Fruit fly (Drosophila melanogaster) whole organism, prepupa: ENCODE data around the gene Psa.
A peak's percentile ranks its signal among the peaks of the same experiment; 100 is the strongest.

Experiments
- Blimp-1 ChIP-seq: fragments of 200-800 bp; sonication (Bioruptor generic); optimal IDR thresholded peaks from 3 replicates; lab custom pipeline; 2017; ENCODE audit warnings: missing biosample characterization, missing genetic modification characterization, mild to moderate bottlenecking, moderate library complexity, missing genetic modification reagents
- CG11294 ChIP-seq: fragments of 200-800 bp; sonication (Bioruptor generic); IDR thresholded peaks from 2 replicates; pipeline ENCODE4 v1.3.6; 2022; ENCODE audit warnings: missing biosample characterization, missing genetic modification characterization
- CG11762 ChIP-seq: fragments of 200-800 bp; sonication (Bioruptor generic); optimal IDR thresholded peaks from 3 replicates; lab custom pipeline; 2016; ENCODE audit warnings: missing biosample characterization, missing genetic modification characterization; ENCODE audit not compliant: insufficient read depth
- CG11902 ChIP-seq: fragments of 200-800 bp; sonication (Bioruptor generic); optimal IDR thresholded peaks from 3 replicates; lab custom pipeline; 2016; ENCODE audit warnings: missing biosample characterization, missing genetic modification characterization
- CG15336 ChIP-seq: fragments of 200-800 bp; sonication (Bioruptor generic); IDR thresholded peaks from 2 replicates; pipeline ENCODE4 v1.3.6; 2022; ENCODE audit warnings: missing biosample characterization, missing genetic modification characterization
- CG1621 ChIP-seq: fragments of 200-800 bp; sonication (Bioruptor generic); optimal IDR thresholded peaks from 3 replicates; lab custom pipeline; 2018; ENCODE audit warnings: missing biosample characterization, mild to moderate bottlenecking, missing genetic modification characterization
- CG16779 ChIP-seq: fragments of 200-800 bp; sonication (Bioruptor generic); optimal IDR thresholded peaks from 3 replicates; lab custom pipeline; 2017; ENCODE audit warnings: missing biosample characterization, mild to moderate bottlenecking, missing genetic modification characterization
- CG3032 ChIP-seq: fragments of 200-800 bp; optimal IDR thresholded peaks from 2 replicates; lab custom pipeline; 2019; ENCODE audit warnings: missing biosample characterization, mild to moderate bottlenecking, missing genetic modification characterization, moderate library complexity
- CG31627 ChIP-seq: fragments of 200-800 bp; sonication (Bioruptor generic); optimal IDR thresholded peaks from 3 replicates; lab custom pipeline; 2016; ENCODE audit warnings: missing biosample characterization, missing genetic modification characterization
- CG32006 ChIP-seq: fragments of 200-800 bp; sonication (Bioruptor generic); optimal IDR thresholded peaks from 3 replicates; lab custom pipeline; 2017; ENCODE audit warnings: missing biosample characterization, mild to moderate bottlenecking, missing genetic modification characterization
- CG34406 ChIP-seq: fragments of 200-800 bp; sonication (Bioruptor generic); optimal IDR thresholded peaks from 3 replicates; lab custom pipeline; 2016; ENCODE audit warnings: missing biosample characterization, missing genetic modification characterization
- CG4318 ChIP-seq: fragments of 200-800 bp; sonication (Bioruptor generic); optimal IDR thresholded peaks from 3 replicates; lab custom pipeline; 2017; ENCODE audit warnings: missing biosample characterization, mild to moderate bottlenecking, missing genetic modification characterization
- CG6163 ChIP-seq: fragments of 200-800 bp; sonication (Bioruptor generic); IDR thresholded peaks from 3 replicates; pipeline ENCODE4 v1.3.6; 2022; ENCODE audit warnings: missing biosample characterization, missing genetic modification characterization
- CG6276 ChIP-seq: fragments of 200-800 bp; sonication (Bioruptor generic); optimal IDR thresholded peaks from 2 replicates; lab custom pipeline; 2017; ENCODE audit warnings: missing biosample characterization, mild to moderate bottlenecking, missing genetic modification characterization
- CG6792 ChIP-seq: fragments of 200-800 bp; sonication (Bioruptor generic); optimal IDR thresholded peaks from 3 replicates; lab custom pipeline; 2016; ENCODE audit warnings: missing biosample characterization, missing genetic modification characterization
- CG6808 ChIP-seq: fragments of 200-800 bp; sonication (Bioruptor generic); optimal IDR thresholded peaks from 3 replicates; lab custom pipeline; 2017; ENCODE audit warnings: missing biosample characterization, missing genetic modification characterization, mild to moderate bottlenecking, moderate library complexity, missing genetic modification reagents
- CG8119 ChIP-seq: fragments of 200-800 bp; sonication (Bioruptor generic); IDR thresholded peaks from 3 replicates; pipeline ENCODE4 v1.3.6; 2022; ENCODE audit warnings: missing biosample characterization, missing genetic modification characterization
- CG8319 ChIP-seq: fragments of 200-800 bp; sonication (Bioruptor generic); optimal IDR thresholded peaks from 3 replicates; lab custom pipeline; 2016; ENCODE audit warnings: missing biosample characterization, missing genetic modification characterization
- CG8632 ChIP-seq: fragments of 200-800 bp; sonication (Bioruptor generic); optimal IDR thresholded peaks from 3 replicates; lab custom pipeline; 2016; ENCODE audit warnings: missing biosample characterization, missing genetic modification characterization
- Eip93F ChIP-seq: fragments of 200-800 bp; sonication (Bioruptor generic); optimal IDR thresholded peaks from 2 replicates; lab custom pipeline; 2016; ENCODE audit warnings: missing biosample characterization, mild to moderate bottlenecking, missing genetic modification characterization
- Ets21C ChIP-seq: fragments of 200-800 bp; sonication (Bioruptor generic); optimal IDR thresholded peaks from 3 replicates; lab custom pipeline; 2016; ENCODE audit warnings: missing biosample characterization, missing genetic modification characterization
- Gug ChIP-seq: fragments of 200-800 bp; sonication (Bioruptor generic); IDR thresholded peaks from 2 replicates; pipeline ENCODE4 v1.3.6; 2022; ENCODE audit warnings: missing biosample characterization, missing genetic modification characterization
- Hr39 ChIP-seq: fragments of 200-800 bp; sonication (Bioruptor generic); optimal IDR thresholded peaks from 2 replicates; lab custom pipeline; 2016; ENCODE audit warnings: missing biosample characterization, missing genetic modification characterization
- Hr4 ChIP-seq: fragments of 200-800 bp; sonication (Bioruptor generic); optimal IDR thresholded peaks from 3 replicates; lab custom pipeline; 2016; ENCODE audit warnings: missing biosample characterization, missing genetic modification characterization
- Lpt ChIP-seq: fragments of 200-800 bp; sonication (Bioruptor generic); optimal IDR thresholded peaks from 3 replicates; lab custom pipeline; 2016; ENCODE audit warnings: missing biosample characterization, missing genetic modification characterization
- Met ChIP-seq: fragments of 200-800 bp; sonication (Bioruptor generic); optimal IDR thresholded peaks from 3 replicates; lab custom pipeline; 2016; ENCODE audit warnings: missing biosample characterization, missing genetic modification characterization
- OdsH ChIP-seq: fragments of 200-800 bp; sonication (Bioruptor generic); optimal IDR thresholded peaks from 3 replicates; lab custom pipeline; 2016; ENCODE audit warnings: missing biosample characterization, missing genetic modification characterization
- Sox15 ChIP-seq: fragments of 200-800 bp; sonication (Bioruptor generic); optimal IDR thresholded peaks from 3 replicates; lab custom pipeline; 2016; ENCODE audit warnings: missing biosample characterization, missing genetic modification characterization
- achi ChIP-seq: fragments of 200-800 bp; sonication (Bioruptor generic); optimal IDR thresholded peaks from 3 replicates; lab custom pipeline; 2016; ENCODE audit warnings: missing biosample characterization, missing genetic modification characterization
- acj6 ChIP-seq: fragments of 200-800 bp; sonication (Bioruptor generic); optimal IDR thresholded peaks from 3 replicates; lab custom pipeline; 2016; ENCODE audit warnings: missing biosample characterization, missing genetic modification characterization
- cyc ChIP-seq: fragments of 200-800 bp; sonication (Bioruptor generic); optimal IDR thresholded peaks from 3 replicates; lab custom pipeline; 2016; ENCODE audit warnings: missing biosample characterization, missing genetic modification characterization
- dac ChIP-seq: fragments of 200-800 bp; sonication (Bioruptor generic); optimal IDR thresholded peaks from 2 replicates; lab custom pipeline; 2017; ENCODE audit warnings: missing biosample characterization, mild to moderate bottlenecking, missing genetic modification characterization
- eg ChIP-seq: fragments of 200-800 bp; sonication (Bioruptor generic); IDR thresholded peaks from 3 replicates; pipeline ENCODE4 v1.3.6; 2022; ENCODE audit warnings: missing biosample characterization, missing genetic modification characterization
- esn ChIP-seq: fragments of 200-800 bp; sonication (Bioruptor generic); optimal IDR thresholded peaks from 2 replicates; lab custom pipeline; 2016; ENCODE audit warnings: missing biosample characterization, mild to moderate bottlenecking, missing genetic modification characterization, moderate library complexity
- fkh ChIP-seq: fragments of 200-800 bp; sonication (Bioruptor generic); optimal IDR thresholded peaks from 3 replicates; lab custom pipeline; 2017; ENCODE audit warnings: missing biosample characterization, mild to moderate bottlenecking, missing genetic modification characterization, moderate library complexity
- net ChIP-seq: fragments of 200-800 bp; sonication (Bioruptor generic); optimal IDR thresholded peaks from 3 replicates; lab custom pipeline; 2016; ENCODE audit warnings: missing biosample characterization, missing genetic modification characterization
- salr ChIP-seq, 2 experiments: fragments of 200-800 bp; sonication (Bioruptor generic); optimal IDR thresholded peaks; 3 replicates each; lab custom pipeline; 2016 to 2018; ENCODE audit warnings: missing biosample characterization in 2 of 2, missing genetic modification characterization in 2 of 2, mild to moderate bottlenecking in 1 of 2
- spab ChIP-seq: fragments of 200-800 bp; sonication (Bioruptor generic); optimal IDR thresholded peaks from 2 replicates; lab custom pipeline; 2017; ENCODE audit warnings: missing biosample characterization, mild to moderate bottlenecking, missing genetic modification characterization, missing genetic modification reagents
- ss ChIP-seq, 2 experiments: fragments of 200-800 bp; sonication (Bioruptor generic); optimal IDR thresholded peaks; 2 replicates in 1 of 2; 3 replicates in 1 of 2; lab custom pipeline; 2017 to 2018; ENCODE audit warnings: mild to moderate bottlenecking in 2 of 2, missing biosample characterization in 2 of 2, missing genetic modification characterization in 2 of 2, moderate library complexity in 1 of 2
- svp ChIP-seq: fragments of 200-800 bp; sonication (Bioruptor generic); peaks from one replicate; lab custom pipeline; 2016; ENCODE audit warnings: missing biosample characterization, missing genetic modification characterization
- vri ChIP-seq: fragments of 200-800 bp; sonication (Bioruptor generic); optimal IDR thresholded peaks from 3 replicates; lab custom pipeline; 2016; ENCODE audit warnings: missing biosample characterization, mild to moderate bottlenecking, missing genetic modification characterization

Psa gene

dm6 chr3L:1517274-1518047, 14.8 kb downstream of the Psa start (continued):
- TF ChIP-seq CG6808 (peak; percentile 19), CG3032 (tag; lab: Kevin White, UChicago) (peak; percentile 10), CG15336 (peak; percentile 73), CG8119 (GFP tag; lab: Robert Waterston, UW) (peak; percentile 72), CG32006 (GFP tag; lab: Kevin White, UChicago) (peak; percentile 73), vri (GFP tag; lab: Kevin White, UChicago) (peak; percentile 64), Hr4 (GFP tag; lab: Kevin White, UChicago) (peak; percentile 76), CG1621 (peak; percentile 49), fkh (GFP tag; lab: Kevin White, UChicago) (no peak), Gug (GFP tag; lab: Robert Waterston, UW) (peak; percentile 74)
- TF ChIP-seq, all 60 proteins: peak for 53

dm6 chr3L:1518715-1519603, 16.3 kb downstream of the Psa start:
- TF ChIP-seq Blimp-1 (GFP tag; lab: Kevin White, UChicago) = peak; percentile 93
- TF ChIP-seq CG31627 (GFP tag; lab: Kevin White, UChicago) = no peak
- peak; percentile 51 for TF ChIP-seq cyc
- TF ChIP-seq CG34406 (GFP tag; lab: Kevin White, UChicago) = no peak
- peak; percentile 48 for TF ChIP-seq CG6276 (GFP tag; lab: Kevin White, UChicago)
- peak; percentile 82 for TF ChIP-seq svp
- TF ChIP-seq CG8319 (GFP tag; lab: Kevin White, UChicago) = peak; percentile 15
- no peak for TF ChIP-seq OdsH (GFP tag; lab: Kevin White, UChicago)
- no peak for TF ChIP-seq ss (GFP tag; optimal IDR thresholded peaks at IDR 0.05; lab: Kevin White, UChicago)
- TF ChIP-seq Eip93F (GFP tag; lab: Kevin White, UChicago) = no peak
- TF ChIP-seq vri (GFP tag; lab: Kevin White, UChicago) = no peak
- TF ChIP-seq net = no peak
- TF ChIP-seq eg (GFP tag; lab: Robert Waterston, UW) = peak; percentile 43; the same call in 1 of the 3 replicates
- peak; percentile 40 for TF ChIP-seq CG11762
- no peak for TF ChIP-seq CG4318 (GFP tag; lab: Kevin White, UChicago)
- no peak for TF ChIP-seq CG11294 (GFP tag; lab: Robert Waterston, UW)
- TF ChIP-seq esn = peak; percentile 60
- TF ChIP-seq acj6 (GFP tag; lab: Kevin White, UChicago) = no peak
- TF ChIP-seq Ets21C (GFP tag; lab: Kevin White, UChicago) = no peak
- peak; percentile 10 for TF ChIP-seq spab (GFP tag; lab: Kevin White, UChicago)
- TF ChIP-seq salr (GFP tag; optimal IDR thresholded peaks at IDR 0.05; lab: Kevin White, UChicago) = no peak
- TF ChIP-seq CG6792 (GFP tag; lab: Kevin White, UChicago) = peak; percentile 5
- TF ChIP-seq Hr39 (GFP tag; lab: Kevin White, UChicago) = no peak
- TF ChIP-seq CG11902 (GFP tag; lab: Kevin White, UChicago) = peak; percentile 45

- TF ChIP-seq Lpt (GFP tag; lab: Kevin White, UChicago) (no peak), CG6163 (no peak), achi (no peak), acj6 (GFP tag; lab: Kevin White, UChicago) (no peak), CG4318 (GFP tag; lab: Kevin White, UChicago) (no peak), CG8319 (GFP tag; lab: Kevin White, UChicago) (no peak), Gug (GFP tag; lab: Robert Waterston, UW) (no peak), Eip93F (GFP tag; lab: Kevin White, UChicago) (no peak), CG16779 (tag; lab: Kevin White, UChicago) (no peak), Sox15 (GFP tag; lab: Kevin White, UChicago) (no peak), Met (GFP tag; lab: Kevin White, UChicago) (no peak), CG11902 (GFP tag; lab: Kevin White, UChicago) (no peak), CG8632 (GFP tag; lab: Kevin White, UChicago) (no peak), Blimp-1 (GFP tag; lab: Kevin White, UChicago) (no peak), dac (GFP tag; lab: Kevin White, UChicago) (no peak), CG11294 (GFP tag; lab: Robert Waterston, UW) (no peak)
These were observed 28.5 kb downstream of the Psa start, which contains the start of gene Ir62a for dm6 chr3L:1531159-1531558. Ir62a (minus strand) TSS chr3L:1531259.
